Worm (Caenorhabditis elegans) whole organism, young adult: ENCODE data around the gene C03B1.9.
A peak's percentile ranks its signal among the peaks of the same experiment; 100 is the strongest.
"Not testable (repeated sequence)": the region's sequence is repeated elsewhere in the genome, so short reads cannot be mapped to it uniquely, and the experiment has no call there.

ENCODE experiments used
- egrh-3 ChIP-seq: fragments of 200-800 bp; sonication (Bioruptor generic); IDR thresholded peaks from 2 replicates; pipeline ENCODE4 v1.3.6; 2022; ENCODE audit warnings: missing genetic modification reagents, missing genetic modification characterization, missing compliant biosample characterization
- him-1 ChIP-seq: sonication (generic microtip); optimal IDR thresholded peaks from 2 replicates; lab custom pipeline; 2016; ENCODE audit warnings: missing genotype, missing genetic modification reagents, missing genetic modification characterization, missing compliant biosample characterization
- nhr-80 ChIP-seq: sonication (generic microtip); optimal IDR thresholded peaks from 2 replicates; lab custom pipeline; 2016; ENCODE audit warnings: missing genetic modification characterization, missing compliant biosample characterization

- TF ChIP-seq him-1, nhr-80 (tag; lab: Kevin White, UChicago): not testable (repeated sequence)
- TF ChIP-seq egrh-3 (GFP tag; lab: Robert Waterston, UW), result peak; percentile 97
These were observed 17.3 kb downstream of the C03B1.9 start for ce11 chrX:6329542-6330029.
